Fruit fly (Drosophila melanogaster) whole organism, embryonic: Measurements from ENCODE around the gene CG5928.

Source experiments
- Atf-2 ChIP-seq: fragments of 200-800 bp; sonication (Bioruptor generic); optimal IDR thresholded peaks from 2 replicates; lab custom pipeline; 2016; ENCODE audit warnings: missing biosample characterization, missing genetic modification characterization
- CG10366 ChIP-seq: fragments of 200-800 bp; sonication (Bioruptor generic); IDR thresholded peaks from 2 replicates; pipeline ENCODE4 v1.3.6; 2022; ENCODE audit warnings: missing biosample characterization, missing genetic modification characterization
- CG10565 ChIP-seq: fragments of 200-800 bp; sonication (Bioruptor generic); optimal IDR thresholded peaks from 3 replicates; lab custom pipeline; 2016; ENCODE audit warnings: missing biosample characterization, mild to moderate bottlenecking, missing genetic modification characterization
- CG11085 ChIP-seq: fragments of 200-800 bp; sonication (Bioruptor generic); IDR thresholded peaks from 2 replicates; pipeline ENCODE4 v1.3.6; 2022; ENCODE audit warnings: missing biosample characterization, missing genetic modification characterization
- CG11723 ChIP-seq: fragments of 200-800 bp; sonication (Bioruptor generic); optimal IDR thresholded peaks from 2 replicates; lab custom pipeline; 2017; ENCODE audit warnings: missing biosample characterization, mild to moderate bottlenecking, missing genetic modification characterization
- CG12155 ChIP-seq: fragments of 200-800 bp; sonication (Bioruptor generic); optimal IDR thresholded peaks from 3 replicates; lab custom pipeline; 2016; ENCODE audit warnings: missing biosample characterization, missing genetic modification characterization
- CG12744 ChIP-seq: fragments of 200-800 bp; sonication (Bioruptor generic); optimal IDR thresholded peaks from 2 replicates; lab custom pipeline; 2016; ENCODE audit warnings: missing biosample characterization, missing genetic modification characterization
- CG13287 ChIP-seq: fragments of 200-800 bp; sonication (Bioruptor generic); IDR thresholded peaks from 2 replicates; pipeline ENCODE4 v1.3.6; 2022; ENCODE audit warnings: missing biosample characterization, missing genetic modification characterization; ENCODE audit not compliant: partially characterized antibody
- CG14965 ChIP-seq: fragments of 200-800 bp; sonication (Bioruptor generic); optimal IDR thresholded peaks from 2 replicates; lab custom pipeline; 2016; ENCODE audit warnings: missing biosample characterization, missing genetic modification characterization, borderline replicate concordance
- CG15073 ChIP-seq: fragments of 200-800 bp; sonication (Bioruptor generic); optimal IDR thresholded peaks from 2 replicates; lab custom pipeline; 2016; ENCODE audit warnings: missing biosample characterization, missing genetic modification characterization
- CG16779 ChIP-seq: fragments of 200-800 bp; sonication (Bioruptor generic); IDR thresholded peaks from 2 replicates; pipeline ENCODE4 v1.3.6; 2022; ENCODE audit warnings: missing biosample characterization, missing genetic modification characterization
- CG1792 ChIP-seq: fragments of 200-800 bp; sonication (Bioruptor generic); optimal IDR thresholded peaks from 2 replicates; lab custom pipeline; 2016; ENCODE audit warnings: missing biosample characterization, missing genetic modification characterization
- CG18476 ChIP-seq: fragments of 200-800 bp; sonication (Bioruptor generic); optimal IDR thresholded peaks from 2 replicates; lab custom pipeline; 2016; ENCODE audit warnings: missing biosample characterization, mild to moderate bottlenecking, missing genetic modification characterization
- CG18599 ChIP-seq: fragments of 200-800 bp; sonication (Bioruptor generic); optimal IDR thresholded peaks from 3 replicates; lab custom pipeline; 2017; ENCODE audit warnings: missing biosample characterization, missing genetic modification characterization, mild to moderate bottlenecking, moderate library complexity, missing genetic modification reagents
- CG3065 ChIP-seq: fragments of 200-800 bp; sonication (Bioruptor generic); optimal IDR thresholded peaks from 2 replicates; lab custom pipeline; 2016; ENCODE audit warnings: missing biosample characterization, missing genetic modification characterization
- CG33213 ChIP-seq: fragments of 200-800 bp; sonication (Bioruptor generic); optimal IDR thresholded peaks from 3 replicates; lab custom pipeline; 2016; ENCODE audit warnings: missing biosample characterization, missing genetic modification characterization
- CG4328 ChIP-seq: fragments of 200-800 bp; sonication (Bioruptor generic); optimal IDR thresholded peaks from 3 replicates; lab custom pipeline; 2017; ENCODE audit warnings: missing biosample characterization, missing genetic modification reagents, missing genetic modification characterization
- CG6683 ChIP-seq: fragments of 200-800 bp; sonication (Bioruptor generic); optimal IDR thresholded peaks from 2 replicates; lab custom pipeline; 2017; ENCODE audit warnings: missing biosample characterization, mild to moderate bottlenecking, missing genetic modification characterization, missing genetic modification reagents
- CG8924 ChIP-seq: fragments of 200-800 bp; optimal IDR thresholded peaks from 3 replicates; lab custom pipeline; 2019; ENCODE audit warnings: missing biosample characterization, mild to moderate bottlenecking, missing genetic modification characterization, moderate library complexity
- CG8944 ChIP-seq: fragments of 200-800 bp; sonication (Bioruptor generic); optimal IDR thresholded peaks from 3 replicates; lab custom pipeline; 2016; ENCODE audit warnings: missing biosample characterization, missing genetic modification characterization
- CG9215 ChIP-seq: fragments of 200-800 bp; sonication (Bioruptor generic); IDR thresholded peaks from 2 replicates; pipeline ENCODE4 v1.3.6; 2022; ENCODE audit warnings: missing biosample characterization, missing genetic modification characterization
- CG9727 ChIP-seq: fragments of 200-800 bp; sonication (Bioruptor generic); optimal IDR thresholded peaks from 3 replicates; lab custom pipeline; 2017; ENCODE audit warnings: missing biosample characterization, mild to moderate bottlenecking, missing genetic modification characterization
- CTCF ChIP-seq: fragments of 200-800 bp; sonication (Bioruptor generic); optimal IDR thresholded peaks from 2 replicates; lab custom pipeline; 2017; ENCODE audit warnings: missing biosample characterization, mild to moderate bottlenecking, missing genetic modification characterization, moderate library complexity
- D19B ChIP-seq: fragments of 200-800 bp; sonication (Bioruptor generic); optimal IDR thresholded peaks from 2 replicates; lab custom pipeline; 2017; ENCODE audit warnings: missing biosample characterization, mild to moderate bottlenecking, missing genetic modification characterization
- Dek ChIP-seq: fragments of 200-800 bp; sonication (Bioruptor generic); optimal IDR thresholded peaks from 3 replicates; lab custom pipeline; 2019; ENCODE audit warnings: missing biosample characterization, mild to moderate bottlenecking, missing genetic modification characterization, moderate library complexity
- Elba2 ChIP-seq: fragments of 200-800 bp; sonication (Bioruptor generic); optimal IDR thresholded peaks from 3 replicates; lab custom pipeline; 2016; ENCODE audit warnings: missing biosample characterization, missing genetic modification characterization
- Gsc ChIP-seq: fragments of 200-800 bp; sonication (Bioruptor generic); IDR thresholded peaks from 2 replicates; pipeline ENCODE4 v1.3.6; 2022; ENCODE audit warnings: missing biosample characterization, missing genetic modification characterization
- HHEX ChIP-seq: fragments of 200-800 bp; sonication (Bioruptor generic); optimal IDR thresholded peaks from 3 replicates; lab custom pipeline; 2017; ENCODE audit warnings: missing biosample characterization, mild to moderate bottlenecking, missing genetic modification characterization, missing genetic modification reagents
- Kr ChIP-seq: fragments of 200-800 bp; sonication (Bioruptor generic); optimal IDR thresholded peaks from 2 replicates; lab custom pipeline; 2017; ENCODE audit warnings: missing biosample characterization, mild to moderate bottlenecking, missing genetic modification characterization
- Mes4 ChIP-seq: fragments of 200-800 bp; sonication (Bioruptor generic); optimal IDR thresholded peaks from 2 replicates; lab custom pipeline; 2016; ENCODE audit warnings: missing biosample characterization, missing genetic modification characterization
- NC2β ChIP-seq: fragments of 200-800 bp; sonication (Bioruptor generic); optimal IDR thresholded peaks from 2 replicates; lab custom pipeline; 2016; ENCODE audit warnings: missing biosample characterization, missing genetic modification characterization
- Nf-YA ChIP-seq: fragments of 200-800 bp; sonication (Bioruptor generic); IDR thresholded peaks from 2 replicates; pipeline ENCODE4 v1.3.6; 2022; ENCODE audit warnings: missing biosample characterization, missing genetic modification characterization
- Ptx1 ChIP-seq: fragments of 200-800 bp; sonication (Bioruptor generic); IDR thresholded peaks from 2 replicates; pipeline ENCODE4 v1.3.6; 2022; ENCODE audit warnings: missing biosample characterization, missing genetic modification characterization
- Rx ChIP-seq: fragments of 200-800 bp; sonication (Bioruptor generic); IDR thresholded peaks from 2 replicates; pipeline ENCODE4 v1.3.6; 2022; ENCODE audit warnings: missing biosample characterization, missing genetic modification characterization
- Six4 ChIP-seq: fragments of 200-800 bp; sonication (Bioruptor generic); optimal IDR thresholded peaks from 2 replicates; lab custom pipeline; 2016; ENCODE audit warnings: missing biosample characterization, missing genetic modification characterization
- Vsx1 ChIP-seq: fragments of 200-800 bp; sonication (Bioruptor generic); optimal IDR thresholded peaks from 2 replicates; lab custom pipeline; 2017; ENCODE audit warnings: missing biosample characterization, mild to moderate bottlenecking, missing genetic modification characterization, missing genetic modification reagents
- bigmax ChIP-seq: fragments of 200-800 bp; sonication (Bioruptor generic); optimal IDR thresholded peaks from 2 replicates; lab custom pipeline; 2018; ENCODE audit warnings: missing biosample characterization, mild to moderate bottlenecking, missing genetic modification characterization
- emc ChIP-seq: fragments of 200-800 bp; sonication (Bioruptor generic); optimal IDR thresholded peaks from 2 replicates; lab custom pipeline; 2016; ENCODE audit warnings: missing biosample characterization, missing genetic modification characterization
- fd96Cb ChIP-seq: fragments of 200-800 bp; sonication (Bioruptor generic); optimal IDR thresholded peaks from 2 replicates; lab custom pipeline; 2018; ENCODE audit warnings: missing biosample characterization, mild to moderate bottlenecking, missing genetic modification characterization, moderate library complexity
- gcm ChIP-seq: fragments of 200-800 bp; sonication (Bioruptor generic); optimal IDR thresholded peaks from 2 replicates; lab custom pipeline; 2019; ENCODE audit warnings: missing biosample characterization, mild to moderate bottlenecking, missing genetic modification characterization, moderate library complexity
- gfzf ChIP-seq: fragments of 200-800 bp; sonication (Bioruptor generic); optimal IDR thresholded peaks from 2 replicates; lab custom pipeline; 2016; ENCODE audit warnings: missing biosample characterization, mild to moderate bottlenecking, missing genetic modification characterization, moderate library complexity
- hkb ChIP-seq, 2 experiments: fragments of 200-800 bp in 1 of 2; fragments of >200 bp in 1 of 2; sonication (Bioruptor generic) in 1 of 2; IDR thresholded peaks in 1 of 2; optimal IDR thresholded peaks in 1 of 2; 2 replicates each; pipeline versions ENCODE4 v1.3.6 to Lab custom; 2017 to 2022; ENCODE audit warnings: missing biosample characterization in 1 of 2, missing genetic modification characterization in 1 of 2
- jumu ChIP-seq: fragments of 200-800 bp; sonication (Bioruptor generic); optimal IDR thresholded peaks from 3 replicates; lab custom pipeline; 2016; ENCODE audit warnings: missing biosample characterization, missing genetic modification characterization
- pho ChIP-seq: fragments of 200-800 bp; sonication (Bioruptor generic); optimal IDR thresholded peaks from 2 replicates; lab custom pipeline; 2016; ENCODE audit warnings: missing biosample characterization, missing genetic modification characterization
- repo ChIP-seq: fragments of 200-800 bp; sonication (Bioruptor generic); optimal IDR thresholded peaks from 2 replicates; lab custom pipeline; 2016; ENCODE audit warnings: missing biosample characterization, missing genetic modification characterization
- ro ChIP-seq: fragments of 200-800 bp; sonication (Bioruptor generic); IDR thresholded peaks from 2 replicates; pipeline ENCODE4 v1.3.6; 2022; ENCODE audit warnings: missing biosample characterization, missing genetic modification characterization
- salm ChIP-seq: fragments of 200-800 bp; sonication (Bioruptor generic); optimal IDR thresholded peaks from 2 replicates; lab custom pipeline; 2018; ENCODE audit warnings: missing biosample characterization, mild to moderate bottlenecking, missing genetic modification characterization
- sd ChIP-seq: fragments of 200-800 bp; sonication (Bioruptor generic); optimal IDR thresholded peaks from 3 replicates; lab custom pipeline; 2018; ENCODE audit warnings: missing biosample characterization, mild to moderate bottlenecking, missing genetic modification characterization, moderate library complexity
- seq ChIP-seq: fragments of 200-800 bp; sonication (Bioruptor generic); IDR thresholded peaks from 2 replicates; pipeline ENCODE4 v1.3.6; 2022; ENCODE audit warnings: missing biosample characterization, missing genetic modification characterization
- usp ChIP-seq: fragments of >200 bp; optimal IDR thresholded peaks from 2 replicates; lab custom pipeline; 2017; ENCODE audit warnings: missing biosample characterization, missing genetic modification characterization
- wor ChIP-seq: fragments of 200-800 bp; sonication (Bioruptor generic); IDR thresholded peaks from 2 replicates; pipeline ENCODE4 v1.3.6; 2022; ENCODE audit warnings: missing biosample characterization, missing genetic modification characterization
- zen ChIP-seq: fragments of 200-800 bp; sonication (Bioruptor generic); optimal IDR thresholded peaks from 3 replicates; lab custom pipeline; 2018; ENCODE audit warnings: missing biosample characterization, mild to moderate bottlenecking, missing genetic modification characterization, moderate library complexity

Gene CG5928

dm6 chrX:6024638-6025037, 43.1 kb upstream of the CG5928 start (continued):
- no peak for TF ChIP-seq CG10565 (GFP tag; lab: Kevin White, UChicago)
- 0 out of 2 replicates have a peak, but pooled peaks have one; percentile 21 for TF ChIP-seq seq (GFP tag; lab: Robert Waterston, UW)
- TF ChIP-seq gcm (GFP tag; lab: Kevin White, UChicago) = peak; percentile 43
- no peak for TF ChIP-seq hkb (optimal IDR thresholded peaks at IDR 0.05; lab: Kevin White, UChicago)
- TF ChIP-seq hkb (GFP tag; IDR thresholded peaks at IDR 0.05; lab: Robert Waterston, UW) = no peak
- TF ChIP-seq NC2β = peak; percentile 54
- peak; percentile 26 for TF ChIP-seq CG18599 (GFP tag; lab: Kevin White, UChicago)
- TF ChIP-seq salm (tag; lab: Kevin White, UChicago) = no peak
- no peak for TF ChIP-seq Gsc (GFP tag; lab: Robert Waterston, UW)
- TF ChIP-seq CG12744 (GFP tag; lab: Kevin White, UChicago) = no peak
- peak; percentile 55 for TF ChIP-seq repo (GFP tag; lab: Kevin White, UChicago)
- no peak for TF ChIP-seq gfzf
- no peak for TF ChIP-seq CG16779 (GFP tag; lab: Robert Waterston, UW)
- TF ChIP-seq wor (GFP tag; lab: Robert Waterston, UW) = no peak
- peak; percentile 2 for TF ChIP-seq CG1792 (GFP tag; lab: Kevin White, UChicago)
- no peak for TF ChIP-seq Dek (tag; lab: Kevin White, UChicago)
- TF ChIP-seq Kr (GFP tag; lab: Kevin White, UChicago) = peak; percentile 66
- TF ChIP-seq jumu (GFP tag; lab: Kevin White, UChicago) = peak; percentile 45
- TF ChIP-seq ro (GFP tag; lab: Robert Waterston, UW) = no peak
- TF ChIP-seq CG10366 (GFP tag; lab: Robert Waterston, UW) = no peak
- peak; percentile 58 for TF ChIP-seq Ptx1
- 0 out of 2 replicates have a peak, but pooled peaks have one; percentile 25 for TF ChIP-seq Nf-YA (GFP tag; lab: Robert Waterston, UW)
- TF ChIP-seq CG9215 = no peak
- no peak for TF ChIP-seq CG11723
- no peak for TF ChIP-seq CG4328 (GFP tag; lab: Kevin White, UChicago)
- no peak for TF ChIP-seq HHEX (GFP tag; lab: Kevin White, UChicago)
- peak; percentile 40 for TF ChIP-seq Rx (GFP tag; lab: Robert Waterston, UW)
- TF ChIP-seq CG9727 (GFP tag; lab: Kevin White, UChicago) = peak; percentile 65
- TF ChIP-seq CTCF = no peak
- TF ChIP-seq Elba2 = no peak
- no peak for TF ChIP-seq CG11085
- peak; percentile 46 for TF ChIP-seq Atf-2 (GFP tag; lab: Kevin White, UChicago)
- no peak for TF ChIP-seq bigmax
- TF ChIP-seq usp = no peak
- peak; percentile 19 for TF ChIP-seq CG8944 (GFP tag; lab: Kevin White, UChicago)
- no peak for TF ChIP-seq sd (tag; lab: Kevin White, UChicago)
- no peak for TF ChIP-seq CG13287 (GFP tag; lab: Robert Waterston, UW)
- peak; percentile 53 for TF ChIP-seq CG8924 (tag; lab: Kevin White, UChicago)
- peak; percentile 50 for TF ChIP-seq fd96Cb (tag; lab: Kevin White, UChicago)
- no peak for TF ChIP-seq CG6683 (GFP tag; lab: Kevin White, UChicago)
- no peak for TF ChIP-seq zen (tag; lab: Kevin White, UChicago)
- TF ChIP-seq Vsx1 (GFP tag; lab: Kevin White, UChicago) = no peak
- peak; percentile 21 for TF ChIP-seq CG18476 (GFP tag; lab: Kevin White, UChicago)
- no peak for TF ChIP-seq emc
- no peak for TF ChIP-seq CG33213
- TF ChIP-seq Mes4 (GFP tag; lab: Kevin White, UChicago) = peak; percentile 46
- TF ChIP-seq D19B (GFP tag; lab: Kevin White, UChicago) = no peak
- TF ChIP-seq CG14965 (GFP tag; lab: Kevin White, UChicago) = no peak
- no peak for TF ChIP-seq CG3065
- TF ChIP-seq CG15073 (GFP tag; lab: Kevin White, UChicago) = no peak
- peak; percentile 37 for TF ChIP-seq Six4
- TF ChIP-seq CG12155 = no peak
- TF ChIP-seq pho (GFP tag; lab: Kevin White, UChicago) = no peak
